Fruit fly (Drosophila melanogaster): Measurements from ENCODE around the gene CG17127.

CG17127 gene

dm6 chr2L:10774041-10774440 lies 3.4 kb downstream of the CG17127 start:
- TF ChIP-seq fd96Ca (GFP tag; IDR thresholded peaks at IDR 0.05), result no peak
- no peak for TF ChIP-seq CG34367 (tag; optimal IDR thresholded peaks at IDR 0.05)
- no peak for TF ChIP-seq CG14655 (GFP tag; optimal IDR thresholded peaks at IDR 0.05)
- peak; percentile 33; the same call in 1 of the 3 replicates for TF ChIP-seq CG4496 (GFP tag; IDR thresholded peaks at IDR 0.05)
- TF ChIP-seq CG17806 (tag; optimal IDR thresholded peaks at IDR 0.05), result no peak
- TF ChIP-seq CG15710 (tag; optimal IDR thresholded peaks at IDR 0.05), result no peak
- no peak for TF ChIP-seq CG13204 (GFP tag; optimal IDR thresholded peaks at IDR 0.05)
- TF ChIP-seq D1 (tag; optimal IDR thresholded peaks at IDR 0.05), result no peak
- TF ChIP-seq CG12605 (GFP tag; IDR thresholded peaks at IDR 0.05), result peak; percentile 42; the same call in 1 of the 2 replicates
- TF ChIP-seq CG9948 (tag; optimal IDR thresholded peaks at IDR 0.05), result no peak
- TF ChIP-seq rn (GFP tag; IDR thresholded peaks at IDR 0.05), result no peak
- no peak for TF ChIP-seq Snoo (tag; optimal IDR thresholded peaks at IDR 0.05)
- TF ChIP-seq CG8159 (tag; optimal IDR thresholded peaks at IDR 0.05), result no peak
- no peak for TF ChIP-seq Pif1B (GFP tag; optimal IDR thresholded peaks at IDR 0.05)

DNA sequence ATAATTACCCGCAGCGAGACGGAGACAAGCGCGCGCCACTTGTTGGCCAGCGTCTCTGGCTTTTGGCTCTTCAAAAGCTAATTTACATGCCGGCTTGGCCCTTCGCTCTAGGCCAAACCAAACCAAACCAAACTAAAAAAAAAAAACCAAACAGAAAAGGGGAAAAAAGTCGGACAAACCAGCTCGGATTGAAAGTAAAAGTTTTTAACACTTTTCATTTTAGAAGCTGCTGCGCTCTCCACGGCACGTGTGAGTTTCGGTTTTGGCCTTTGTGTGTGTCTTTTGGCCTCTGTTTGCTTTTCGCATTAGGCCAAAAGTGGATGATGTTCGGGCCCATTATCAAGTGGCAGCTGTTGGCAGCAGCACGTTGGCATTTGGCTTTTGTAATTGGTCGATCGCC lies 10.6 kb downstream of the CG17127 start:
- TF ChIP-seq Pif1B (GFP tag; optimal IDR thresholded peaks at IDR 0.05), result no peak
- no peak for TF ChIP-seq EcR (GFP tag; optimal IDR thresholded peaks at IDR 0.05)
- no peak for TF ChIP-seq CG8301 (tag; optimal IDR thresholded peaks at IDR 0.05)
- TF ChIP-seq rn (GFP tag; IDR thresholded peaks at IDR 0.05), result no peak
- no peak for TF ChIP-seq CG34367 (tag; optimal IDR thresholded peaks at IDR 0.05)
- no peak for TF ChIP-seq Pif1A (GFP tag; optimal IDR thresholded peaks at IDR 0.05)
- TF ChIP-seq CG17806 (tag; optimal IDR thresholded peaks at IDR 0.05), result no peak
- TF ChIP-seq CG8159 (tag; optimal IDR thresholded peaks at IDR 0.05), result no peak
- no peak for TF ChIP-seq CG14655 (GFP tag; optimal IDR thresholded peaks at IDR 0.05)
- no peak for TF ChIP-seq CG15710 (tag; optimal IDR thresholded peaks at IDR 0.05)
- no peak for TF ChIP-seq gl (tag; optimal IDR thresholded peaks at IDR 0.05)
- TF ChIP-seq Snoo (tag; optimal IDR thresholded peaks at IDR 0.05), result no peak
- no peak for TF ChIP-seq CG9948 (tag; optimal IDR thresholded peaks at IDR 0.05)
- no peak for TF ChIP-seq Ets98B (GFP tag; IDR thresholded peaks at IDR 0.05)
- TF ChIP-seq D1 (tag; optimal IDR thresholded peaks at IDR 0.05), result no peak

DNA sequence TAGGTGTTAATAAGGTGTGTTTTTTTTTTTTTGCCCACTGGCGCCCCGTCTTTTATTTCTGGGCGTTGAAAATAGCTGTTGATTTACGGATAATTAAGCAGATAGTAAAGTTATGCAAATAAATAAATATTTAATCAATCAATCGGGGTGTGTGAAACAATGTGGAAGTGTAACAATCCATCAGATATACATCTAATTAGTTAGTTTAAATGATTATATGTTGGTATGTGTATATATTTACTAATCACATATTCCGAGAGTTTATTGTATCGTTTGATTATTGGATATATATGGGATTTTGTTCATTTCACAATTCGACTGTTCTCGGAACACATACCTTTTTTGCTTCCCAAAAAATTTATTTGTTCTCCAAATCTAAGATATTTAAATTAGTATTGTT lies 19.3 kb downstream of the CG17127 start, which contains the start of gene CG31870:
TSS of gene CG31870 (plus strand) at position 301 of the 400 bp plus-strand sequence.
- TF ChIP-seq CG12605 (GFP tag; IDR thresholded peaks at IDR 0.05) (no peak), CG9948 (tag; optimal IDR thresholded peaks at IDR 0.05) (no peak), CG8159 (tag; optimal IDR thresholded peaks at IDR 0.05) (no peak), D1 (tag; optimal IDR thresholded peaks at IDR 0.05) (no peak), CG15710 (tag; optimal IDR thresholded peaks at IDR 0.05) (no peak), Ets98B (GFP tag; IDR thresholded peaks at IDR 0.05) (no peak), CG34367 (tag; optimal IDR thresholded peaks at IDR 0.05) (no peak), CG4496 (GFP tag; IDR thresholded peaks at IDR 0.05) (no peak), Pif1A (GFP tag; optimal IDR thresholded peaks at IDR 0.05) (no peak)

DNA sequence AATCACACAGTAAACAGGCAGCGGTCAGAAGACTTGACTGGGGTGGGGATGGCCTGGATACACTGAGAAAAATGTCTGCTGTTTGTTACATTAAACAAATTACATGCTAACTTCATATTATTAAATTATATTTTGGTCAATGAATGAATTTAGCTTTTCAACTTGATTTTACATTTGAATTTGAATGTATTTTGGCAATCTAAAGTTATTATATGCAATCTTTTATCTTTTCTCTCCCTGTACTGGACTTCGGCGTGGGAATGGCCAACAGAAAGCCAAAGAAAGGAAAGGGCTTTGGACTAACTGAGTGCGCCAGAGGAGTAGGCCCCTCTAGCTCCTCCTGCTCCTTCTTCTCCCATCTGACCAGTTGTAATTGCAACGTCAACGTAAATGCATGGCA lies 20.7 kb downstream of the CG17127 start:
- TF ChIP-seq CG12605 (GFP tag; IDR thresholded peaks at IDR 0.05) (no peak; the same call in 1 of the 2 replicates), CG4496 (GFP tag; IDR thresholded peaks at IDR 0.05) (no peak; the same call in 2 of the 3 replicates), fd96Ca (GFP tag; IDR thresholded peaks at IDR 0.05) (peak; percentile 57; the same call in 1 of the 3 replicates), CG8159 (tag; optimal IDR thresholded peaks at IDR 0.05) (peak; percentile 44), CG9948 (tag; optimal IDR thresholded peaks at IDR 0.05) (peak; percentile 58), CG15710 (tag; optimal IDR thresholded peaks at IDR 0.05) (peak; percentile 49), rn (GFP tag; IDR thresholded peaks at IDR 0.05) (no peak), Pif1A (GFP tag; optimal IDR thresholded peaks at IDR 0.05) (peak; percentile 71), D1 (tag; optimal IDR thresholded peaks at IDR 0.05) (no peak), Pif1B (GFP tag; optimal IDR thresholded peaks at IDR 0.05) (peak; percentile 57), CG13204 (GFP tag; optimal IDR thresholded peaks at IDR 0.05) (no peak), CG32121 (GFP tag; IDR thresholded peaks at IDR 0.05) (no peak), CG17806 (tag; optimal IDR thresholded peaks at IDR 0.05) (peak; percentile 66), Snoo (tag; optimal IDR thresholded peaks at IDR 0.05) (peak; percentile 76), EcR (GFP tag; optimal IDR thresholded peaks at IDR 0.05) (peak; percentile 11), gl (tag; optimal IDR thresholded peaks at IDR 0.05) (peak; percentile 29), Ets98B (GFP tag; IDR thresholded peaks at IDR 0.05) (no peak), CG34367 (tag; optimal IDR thresholded peaks at IDR 0.05) (peak; percentile 18), CG10348 (GFP tag; IDR thresholded peaks at IDR 0.05) (no peak), CG14655 (GFP tag; optimal IDR thresholded peaks at IDR 0.05) (peak; percentile 66), CG8301 (tag; optimal IDR thresholded peaks at IDR 0.05) (peak; percentile 38)

DNA sequence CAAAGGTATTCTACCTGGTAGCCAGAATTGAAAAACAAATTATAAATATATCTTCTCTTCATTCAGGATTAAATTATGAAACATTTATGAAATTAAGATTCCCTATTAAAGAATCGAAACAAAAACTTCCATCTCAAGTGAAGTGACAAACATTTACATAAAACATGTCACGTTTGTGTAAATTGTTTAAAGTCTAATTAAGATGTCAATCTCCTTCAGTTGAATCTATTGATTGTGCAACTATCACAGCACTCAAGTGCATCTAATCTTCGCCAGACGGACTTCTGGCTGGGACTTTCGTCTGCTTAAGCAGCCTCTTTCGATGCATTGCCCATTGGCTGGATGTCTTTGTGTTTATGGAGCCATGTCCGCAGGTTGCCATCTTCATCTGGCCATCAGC lies 21.4 kb downstream of the CG17127 start:
- TF ChIP-seq CG9948 (tag; optimal IDR thresholded peaks at IDR 0.05) (peak; percentile 46), CG32121 (GFP tag; IDR thresholded peaks at IDR 0.05) (no peak), Pif1A (GFP tag; optimal IDR thresholded peaks at IDR 0.05) (no peak), CG17806 (tag; optimal IDR thresholded peaks at IDR 0.05) (no peak), rn (GFP tag; IDR thresholded peaks at IDR 0.05) (no peak), CG14655 (GFP tag; optimal IDR thresholded peaks at IDR 0.05) (peak; percentile 53), CG8159 (tag; optimal IDR thresholded peaks at IDR 0.05) (no peak), Ets98B (GFP tag; IDR thresholded peaks at IDR 0.05) (no peak), CG8301 (tag; optimal IDR thresholded peaks at IDR 0.05) (no peak), Snoo (tag; optimal IDR thresholded peaks at IDR 0.05) (no peak), CG34367 (tag; optimal IDR thresholded peaks at IDR 0.05) (no peak), fd96Ca (GFP tag; IDR thresholded peaks at IDR 0.05) (no peak), EcR (GFP tag; optimal IDR thresholded peaks at IDR 0.05) (no peak), CG13204 (GFP tag; optimal IDR thresholded peaks at IDR 0.05) (no peak), CG4496 (GFP tag; IDR thresholded peaks at IDR 0.05) (no peak), D1 (tag; optimal IDR thresholded peaks at IDR 0.05) (no peak), gl (tag; optimal IDR thresholded peaks at IDR 0.05) (no peak), CG15710 (tag; optimal IDR thresholded peaks at IDR 0.05) (no peak)

DNA sequence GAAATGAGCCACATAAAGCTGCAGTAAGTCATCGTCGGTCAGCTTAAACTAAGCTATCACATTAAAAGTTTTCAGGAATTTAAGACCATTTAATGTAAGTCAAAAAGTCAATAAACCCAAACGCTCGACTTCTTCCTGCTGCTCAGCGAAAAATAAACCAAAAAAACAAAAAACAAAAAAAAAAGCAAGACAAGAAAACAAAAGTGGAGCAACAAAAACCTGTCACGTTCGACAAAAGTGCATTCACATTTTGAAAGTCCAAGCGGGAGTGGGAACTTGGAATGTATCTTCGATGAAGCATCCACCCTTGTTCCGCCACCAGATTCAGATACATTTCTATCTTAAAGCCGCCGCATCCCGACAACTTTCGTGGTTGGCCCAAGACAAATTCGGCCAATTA lies 23.4 kb downstream of the CG17127 start:
- peak; percentile 36 for TF ChIP-seq CG15710 (tag; optimal IDR thresholded peaks at IDR 0.05)
- no peak for TF ChIP-seq CG12605 (GFP tag; IDR thresholded peaks at IDR 0.05)
- no peak for TF ChIP-seq CG17806 (tag; optimal IDR thresholded peaks at IDR 0.05)
- peak; percentile 29 for TF ChIP-seq Pif1A (GFP tag; optimal IDR thresholded peaks at IDR 0.05)
- TF ChIP-seq CG32121 (GFP tag; IDR thresholded peaks at IDR 0.05), result no peak
- peak; percentile 35 for TF ChIP-seq CG8159 (tag; optimal IDR thresholded peaks at IDR 0.05)
- peak; percentile 42 for TF ChIP-seq Pif1B (GFP tag; optimal IDR thresholded peaks at IDR 0.05)
- peak; percentile 9 for TF ChIP-seq Snoo (tag; optimal IDR thresholded peaks at IDR 0.05)
- no peak for TF ChIP-seq CG13204 (GFP tag; optimal IDR thresholded peaks at IDR 0.05)
- peak; percentile 56 for TF ChIP-seq gl (tag; optimal IDR thresholded peaks at IDR 0.05)
- no peak for TF ChIP-seq rn (GFP tag; IDR thresholded peaks at IDR 0.05)
- no peak for TF ChIP-seq D1 (tag; optimal IDR thresholded peaks at IDR 0.05)
- TF ChIP-seq EcR (GFP tag; optimal IDR thresholded peaks at IDR 0.05), result peak; percentile 46

Measured in whole organism, pupa.